Fruit fly (Drosophila melanogaster) whole organism, prepupa: Measurements from ENCODE around the gene Mpi.

Source experiments
- Blimp-1 ChIP-seq: fragments of 200-800 bp; sonication (Bioruptor generic); optimal IDR thresholded peaks from 3 replicates; lab custom pipeline; 2017; ENCODE audit warnings: missing biosample characterization, missing genetic modification characterization, mild to moderate bottlenecking, moderate library complexity, missing genetic modification reagents
- CG10631 ChIP-seq: fragments of 200-800 bp; sonication (Bioruptor generic); optimal IDR thresholded peaks from 2 replicates; lab custom pipeline; 2016; ENCODE audit warnings: missing biosample characterization, missing genetic modification characterization
- CG10669 ChIP-seq: fragments of 200-800 bp; sonication (Bioruptor generic); optimal IDR thresholded peaks from 3 replicates; lab custom pipeline; 2018; ENCODE audit warnings: missing biosample characterization, mild to moderate bottlenecking, missing genetic modification characterization, moderate library complexity
- CG11902 ChIP-seq: fragments of 200-800 bp; sonication (Bioruptor generic); optimal IDR thresholded peaks from 3 replicates; lab custom pipeline; 2016; ENCODE audit warnings: missing biosample characterization, missing genetic modification characterization
- CG15336 ChIP-seq: fragments of 200-800 bp; sonication (Bioruptor generic); IDR thresholded peaks from 2 replicates; pipeline ENCODE4 v1.3.6; 2022; ENCODE audit warnings: missing biosample characterization, missing genetic modification characterization
- CG1621 ChIP-seq: fragments of 200-800 bp; sonication (Bioruptor generic); optimal IDR thresholded peaks from 3 replicates; lab custom pipeline; 2018; ENCODE audit warnings: missing biosample characterization, mild to moderate bottlenecking, missing genetic modification characterization
- CG16779 ChIP-seq: fragments of 200-800 bp; sonication (Bioruptor generic); optimal IDR thresholded peaks from 3 replicates; lab custom pipeline; 2017; ENCODE audit warnings: missing biosample characterization, mild to moderate bottlenecking, missing genetic modification characterization
- CG3032 ChIP-seq: fragments of 200-800 bp; optimal IDR thresholded peaks from 2 replicates; lab custom pipeline; 2019; ENCODE audit warnings: missing biosample characterization, mild to moderate bottlenecking, missing genetic modification characterization, moderate library complexity
- CG31627 ChIP-seq: fragments of 200-800 bp; sonication (Bioruptor generic); optimal IDR thresholded peaks from 3 replicates; lab custom pipeline; 2016; ENCODE audit warnings: missing biosample characterization, missing genetic modification characterization
- CG32006 ChIP-seq: fragments of 200-800 bp; sonication (Bioruptor generic); optimal IDR thresholded peaks from 3 replicates; lab custom pipeline; 2017; ENCODE audit warnings: missing biosample characterization, mild to moderate bottlenecking, missing genetic modification characterization
- CG34406 ChIP-seq: fragments of 200-800 bp; sonication (Bioruptor generic); optimal IDR thresholded peaks from 3 replicates; lab custom pipeline; 2016; ENCODE audit warnings: missing biosample characterization, missing genetic modification characterization
- CG3919 ChIP-seq: fragments of 200-800 bp; sonication (Bioruptor generic); optimal IDR thresholded peaks from 3 replicates; lab custom pipeline; 2016; ENCODE audit warnings: missing biosample characterization, missing genetic modification characterization
- CG6276 ChIP-seq: fragments of 200-800 bp; sonication (Bioruptor generic); optimal IDR thresholded peaks from 2 replicates; lab custom pipeline; 2017; ENCODE audit warnings: missing biosample characterization, mild to moderate bottlenecking, missing genetic modification characterization
- CG6854 ChIP-seq: fragments of 200-800 bp; sonication (Bioruptor generic); optimal IDR thresholded peaks from 2 replicates; lab custom pipeline; 2017; ENCODE audit warnings: missing biosample characterization, mild to moderate bottlenecking, missing genetic modification characterization
- CG7368 ChIP-seq: fragments of 200-800 bp; sonication (Bioruptor generic); optimal IDR thresholded peaks from 3 replicates; lab custom pipeline; 2016; ENCODE audit warnings: missing biosample characterization, missing genetic modification characterization
- CG8119 ChIP-seq: fragments of 200-800 bp; sonication (Bioruptor generic); IDR thresholded peaks from 3 replicates; pipeline ENCODE4 v1.3.6; 2022; ENCODE audit warnings: missing biosample characterization, missing genetic modification characterization
- CG8319 ChIP-seq: fragments of 200-800 bp; sonication (Bioruptor generic); optimal IDR thresholded peaks from 3 replicates; lab custom pipeline; 2016; ENCODE audit warnings: missing biosample characterization, missing genetic modification characterization
- Eip75B ChIP-seq: fragments of 200-800 bp; sonication (Bioruptor generic); optimal IDR thresholded peaks from 3 replicates; lab custom pipeline; 2016; ENCODE audit warnings: missing biosample characterization, missing genetic modification characterization
- Eip78C ChIP-seq: fragments of 200-800 bp; sonication (Bioruptor generic); peaks from one replicate; lab custom pipeline; 2016; ENCODE audit warnings: missing biosample characterization, missing genetic modification characterization
- Ets21C ChIP-seq: fragments of 200-800 bp; sonication (Bioruptor generic); optimal IDR thresholded peaks from 3 replicates; lab custom pipeline; 2016; ENCODE audit warnings: missing biosample characterization, missing genetic modification characterization
- Ets96B ChIP-seq: fragments of 200-800 bp; optimal IDR thresholded peaks from 2 replicates; lab custom pipeline; 2019; ENCODE audit warnings: missing biosample characterization, mild to moderate bottlenecking, missing genetic modification characterization, moderate library complexity
- Hr38 ChIP-seq: sonication (Bioruptor generic); optimal IDR thresholded peaks from 2 replicates; lab custom pipeline; 2016; ENCODE audit warnings: missing biosample characterization, missing genetic modification characterization
- Hr4 ChIP-seq: fragments of 200-800 bp; sonication (Bioruptor generic); optimal IDR thresholded peaks from 3 replicates; lab custom pipeline; 2016; ENCODE audit warnings: missing biosample characterization, missing genetic modification characterization
- Lpt ChIP-seq: fragments of 200-800 bp; sonication (Bioruptor generic); optimal IDR thresholded peaks from 3 replicates; lab custom pipeline; 2016; ENCODE audit warnings: missing biosample characterization, missing genetic modification characterization
- Met ChIP-seq: fragments of 200-800 bp; sonication (Bioruptor generic); optimal IDR thresholded peaks from 3 replicates; lab custom pipeline; 2016; ENCODE audit warnings: missing biosample characterization, missing genetic modification characterization
- OdsH ChIP-seq: fragments of 200-800 bp; sonication (Bioruptor generic); optimal IDR thresholded peaks from 3 replicates; lab custom pipeline; 2016; ENCODE audit warnings: missing biosample characterization, missing genetic modification characterization
- Sox102F ChIP-seq: fragments of 200-800 bp; sonication (Bioruptor generic); optimal IDR thresholded peaks from 2 replicates; lab custom pipeline; 2016; ENCODE audit warnings: missing biosample characterization, mild to moderate bottlenecking, missing genetic modification characterization
- Sox14 ChIP-seq: fragments of 200-800 bp; sonication (Bioruptor generic); optimal IDR thresholded peaks from 3 replicates; lab custom pipeline; 2016; ENCODE audit warnings: missing biosample characterization, missing genetic modification characterization
- Sox15 ChIP-seq: fragments of 200-800 bp; sonication (Bioruptor generic); optimal IDR thresholded peaks from 3 replicates; lab custom pipeline; 2016; ENCODE audit warnings: missing biosample characterization, missing genetic modification characterization
- acj6 ChIP-seq: fragments of 200-800 bp; sonication (Bioruptor generic); optimal IDR thresholded peaks from 3 replicates; lab custom pipeline; 2016; ENCODE audit warnings: missing biosample characterization, missing genetic modification characterization
- cyc ChIP-seq: fragments of 200-800 bp; sonication (Bioruptor generic); optimal IDR thresholded peaks from 3 replicates; lab custom pipeline; 2016; ENCODE audit warnings: missing biosample characterization, missing genetic modification characterization
- dac ChIP-seq: fragments of 200-800 bp; sonication (Bioruptor generic); optimal IDR thresholded peaks from 2 replicates; lab custom pipeline; 2017; ENCODE audit warnings: missing biosample characterization, mild to moderate bottlenecking, missing genetic modification characterization
- dsx ChIP-seq: fragments of 200-800 bp; optimal IDR thresholded peaks from 3 replicates; lab custom pipeline; 2019; ENCODE audit warnings: missing biosample characterization, mild to moderate bottlenecking, missing genetic modification characterization, moderate library complexity; ENCODE audit not compliant: poor library complexity, severe bottlenecking
- eg ChIP-seq: fragments of 200-800 bp; sonication (Bioruptor generic); IDR thresholded peaks from 3 replicates; pipeline ENCODE4 v1.3.6; 2022; ENCODE audit warnings: missing biosample characterization, missing genetic modification characterization
- esn ChIP-seq: fragments of 200-800 bp; sonication (Bioruptor generic); optimal IDR thresholded peaks from 2 replicates; lab custom pipeline; 2016; ENCODE audit warnings: missing biosample characterization, mild to moderate bottlenecking, missing genetic modification characterization, moderate library complexity
- fd59A ChIP-seq: fragments of 200-800 bp; sonication (Bioruptor generic); optimal IDR thresholded peaks from 2 replicates; lab custom pipeline; 2017; ENCODE audit warnings: missing biosample characterization, mild to moderate bottlenecking, missing genetic modification characterization, missing genetic modification reagents
- fd85E ChIP-seq: fragments of 200-800 bp; sonication (Bioruptor generic); optimal IDR thresholded peaks from 3 replicates; lab custom pipeline; 2016; ENCODE audit warnings: missing biosample characterization, missing genetic modification characterization
- fkh ChIP-seq: fragments of 200-800 bp; sonication (Bioruptor generic); optimal IDR thresholded peaks from 3 replicates; lab custom pipeline; 2017; ENCODE audit warnings: missing biosample characterization, mild to moderate bottlenecking, missing genetic modification characterization, moderate library complexity
- lz ChIP-seq: fragments of 200-800 bp; sonication (Bioruptor generic); optimal IDR thresholded peaks from 3 replicates; lab custom pipeline; 2016; ENCODE audit warnings: missing biosample characterization, missing genetic modification characterization
- pdm3 ChIP-seq: fragments of 200-800 bp; sonication (Bioruptor generic); optimal IDR thresholded peaks from 3 replicates; lab custom pipeline; 2016; ENCODE audit warnings: missing biosample characterization, missing genetic modification characterization
- salr ChIP-seq, 2 experiments: fragments of 200-800 bp; sonication (Bioruptor generic); optimal IDR thresholded peaks; 3 replicates each; lab custom pipeline; 2016 to 2018; ENCODE audit warnings: missing biosample characterization in 2 of 2, missing genetic modification characterization in 2 of 2, mild to moderate bottlenecking in 1 of 2
- spab ChIP-seq: fragments of 200-800 bp; sonication (Bioruptor generic); optimal IDR thresholded peaks from 2 replicates; lab custom pipeline; 2017; ENCODE audit warnings: missing biosample characterization, mild to moderate bottlenecking, missing genetic modification characterization, missing genetic modification reagents
- ss ChIP-seq, 2 experiments: fragments of 200-800 bp; sonication (Bioruptor generic); optimal IDR thresholded peaks; 2 replicates in 1 of 2; 3 replicates in 1 of 2; lab custom pipeline; 2017 to 2018; ENCODE audit warnings: mild to moderate bottlenecking in 2 of 2, missing biosample characterization in 2 of 2, missing genetic modification characterization in 2 of 2, moderate library complexity in 1 of 2
- svp ChIP-seq: fragments of 200-800 bp; sonication (Bioruptor generic); peaks from one replicate; lab custom pipeline; 2016; ENCODE audit warnings: missing biosample characterization, missing genetic modification characterization
- topi ChIP-seq: fragments of 200-800 bp; sonication (Bioruptor generic); optimal IDR thresholded peaks from 3 replicates; lab custom pipeline; 2016; ENCODE audit warnings: missing biosample characterization, missing genetic modification characterization
- vri ChIP-seq: fragments of 200-800 bp; sonication (Bioruptor generic); optimal IDR thresholded peaks from 3 replicates; lab custom pipeline; 2016; ENCODE audit warnings: missing biosample characterization, mild to moderate bottlenecking, missing genetic modification characterization

The Mpi gene

DNA sequence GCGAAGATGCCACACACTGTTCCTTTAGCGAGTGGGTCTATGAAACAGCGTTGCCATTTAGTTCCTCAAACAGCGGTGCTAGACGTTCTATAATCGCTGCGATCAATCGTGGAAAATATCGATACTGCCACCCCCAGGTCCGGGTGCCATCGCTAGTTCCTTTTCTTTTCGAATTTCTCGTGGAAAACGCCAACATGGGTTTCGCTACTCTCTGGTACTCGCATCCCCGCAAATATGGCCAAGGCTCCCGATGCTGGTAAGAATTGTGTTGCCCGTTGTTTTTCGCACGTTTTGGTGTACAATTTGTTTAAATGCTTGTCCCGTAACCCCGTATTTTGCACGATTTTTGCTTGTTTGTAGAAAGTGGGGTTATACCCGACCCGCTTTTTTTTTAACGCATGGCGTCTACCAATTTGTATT lies 18.5 kb downstream of the Mpi start, which contains the start of gene RpS29 (continued):
- peak; percentile 79 for TF ChIP-seq Eip78C
- TF ChIP-seq Blimp-1 (GFP tag; lab: Kevin White, UChicago): peak; percentile 39
- no peak for TF ChIP-seq Ets21C (GFP tag; lab: Kevin White, UChicago)
- no peak for TF ChIP-seq CG6276 (GFP tag; lab: Kevin White, UChicago)
- peak; percentile 67 for TF ChIP-seq svp (GFP tag; lab: Kevin White, UChicago)
- peak; percentile 55 for TF ChIP-seq pdm3 (GFP tag; lab: Kevin White, UChicago)
- peak; percentile 32 for TF ChIP-seq vri
- peak; percentile 73 for TF ChIP-seq CG3919 (GFP tag; lab: Kevin White, UChicago)
- TF ChIP-seq CG8119: no peak
- peak; percentile 33 for TF ChIP-seq Sox15 (GFP tag; lab: Kevin White, UChicago)
- TF ChIP-seq Lpt (GFP tag; lab: Kevin White, UChicago): no peak
- peak; percentile 51 for TF ChIP-seq OdsH
- TF ChIP-seq dac: no peak
- peak; percentile 5 for TF ChIP-seq dsx (GFP tag; lab: Kevin White, UChicago)
- peak; percentile 77 for TF ChIP-seq esn (GFP tag; lab: Kevin White, UChicago)
- peak; percentile 4 for TF ChIP-seq Hr38
- TF ChIP-seq CG34406 (GFP tag; lab: Kevin White, UChicago): peak; percentile 8
- TF ChIP-seq CG10669 (GFP tag; lab: Kevin White, UChicago): peak; percentile 10
- TF ChIP-seq topi (GFP tag; lab: Kevin White, UChicago): peak; percentile 76
- TF ChIP-seq fd85E: no peak
- peak; percentile 70 for TF ChIP-seq lz (GFP tag; lab: Kevin White, UChicago)
- peak; percentile 55 for TF ChIP-seq acj6
- TF ChIP-seq fkh (GFP tag; lab: Kevin White, UChicago): no peak
- peak; percentile 73 for TF ChIP-seq cyc

DNA sequence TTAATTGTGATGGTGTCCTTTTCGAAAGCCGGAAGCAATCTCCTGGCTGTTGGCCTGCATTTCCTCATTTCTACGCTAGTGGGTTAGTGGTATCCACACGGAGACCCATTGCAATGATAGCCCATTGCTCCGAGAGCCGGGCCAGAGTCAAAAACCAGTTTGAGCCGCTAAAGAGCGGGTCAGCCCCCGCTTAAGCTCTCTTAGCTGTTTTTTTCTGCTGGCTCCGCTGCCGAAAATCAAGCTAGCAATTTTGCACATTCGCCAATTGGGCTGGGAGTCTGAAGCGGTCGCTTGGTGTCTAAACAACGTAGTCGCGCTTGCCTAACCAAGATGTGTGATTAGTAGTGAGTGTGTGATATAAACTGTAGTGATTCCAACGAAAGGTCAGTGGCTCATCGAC lies 20.3 kb downstream of the Mpi start, which contains the start of gene CG12947:
Gene CG12947 (plus strand): TSS at position 301 of the 400 bp plus-strand sequence.
- no peak for TF ChIP-seq fkh (GFP tag; lab: Kevin White, UChicago)
- TF ChIP-seq eg (GFP tag; lab: Robert Waterston, UW): 0 out of 3 replicates have a peak, but pooled peaks have one; percentile 22
- TF ChIP-seq Hr4: no peak
- TF ChIP-seq Sox14 (GFP tag; lab: Kevin White, UChicago): no peak
- peak; percentile 1 for TF ChIP-seq CG1621
- no peak for TF ChIP-seq dac
- TF ChIP-seq CG31627 (GFP tag; lab: Kevin White, UChicago): no peak
- TF ChIP-seq Eip78C: peak; percentile 65
- no peak for TF ChIP-seq fd59A (GFP tag; lab: Kevin White, UChicago)
- peak; percentile 27; the same call in 1 of the 2 replicates for TF ChIP-seq CG15336 (GFP tag; lab: Robert Waterston, UW)
- no peak for TF ChIP-seq CG7368 (GFP tag; lab: Kevin White, UChicago)
- TF ChIP-seq CG6276 (GFP tag; lab: Kevin White, UChicago): peak; percentile 12
- TF ChIP-seq Hr38: no peak
- TF ChIP-seq CG11902: no peak
- TF ChIP-seq CG3032 (tag; lab: Kevin White, UChicago): no peak

DNA sequence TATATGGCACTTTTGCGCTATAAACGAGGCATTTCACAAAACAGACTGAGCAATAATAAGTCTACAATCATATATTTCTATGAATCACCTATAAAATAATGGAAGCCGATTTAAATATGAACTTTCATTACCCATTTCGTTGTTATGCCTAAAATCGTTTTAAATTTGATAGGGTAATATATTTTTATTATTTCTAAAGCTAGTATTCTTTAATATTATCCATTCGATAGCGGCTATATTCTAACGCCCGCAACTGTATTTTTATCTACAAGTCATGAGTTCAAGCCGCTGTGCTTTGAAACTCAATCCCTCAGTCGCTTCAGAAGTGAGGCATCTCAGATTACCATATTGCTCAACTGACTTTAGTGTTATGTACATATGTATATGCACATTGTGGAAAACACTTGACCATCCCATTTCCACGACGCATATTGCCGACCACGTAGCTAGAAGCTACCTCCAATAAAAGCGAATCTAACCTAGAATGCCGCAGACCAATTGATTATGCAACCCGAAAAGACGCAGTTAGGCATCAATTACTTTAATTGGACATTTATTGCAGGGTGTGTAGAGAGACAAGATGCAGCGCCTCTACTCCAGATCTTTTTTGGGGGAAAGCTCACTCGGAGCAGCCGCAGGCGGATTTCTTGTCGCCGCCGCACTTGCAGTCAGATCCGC lies 24.0 kb downstream of the Mpi start:
- TF ChIP-seq CG6276 (GFP tag; lab: Kevin White, UChicago): no peak
- no peak for TF ChIP-seq fkh (GFP tag; lab: Kevin White, UChicago)
- TF ChIP-seq Blimp-1 (GFP tag; lab: Kevin White, UChicago): no peak
- no peak for TF ChIP-seq Met (GFP tag; lab: Kevin White, UChicago)
- no peak for TF ChIP-seq spab (GFP tag; lab: Kevin White, UChicago)
- no peak for TF ChIP-seq salr (GFP tag; optimal IDR thresholded peaks at IDR 0.05; lab: Kevin White, UChicago)
- TF ChIP-seq CG6854 (GFP tag; lab: Kevin White, UChicago): no peak
- peak; percentile 5 for TF ChIP-seq acj6
- no peak; the same call in 2 of the 3 replicates for TF ChIP-seq CG8119
- peak; percentile 36; the same call in 1 of the 3 replicates for TF ChIP-seq eg (GFP tag; lab: Robert Waterston, UW)
- TF ChIP-seq fd59A (GFP tag; lab: Kevin White, UChicago): no peak
- no peak for TF ChIP-seq CG10669 (GFP tag; lab: Kevin White, UChicago)
- no peak for TF ChIP-seq dac
- no peak for TF ChIP-seq cyc
- TF ChIP-seq CG16779: no peak
- TF ChIP-seq Ets96B: peak; percentile 9
- TF ChIP-seq Sox102F: no peak
- TF ChIP-seq dsx (GFP tag; lab: Kevin White, UChicago): no peak
- TF ChIP-seq CG15336 (GFP tag; lab: Robert Waterston, UW): peak; percentile 42
- TF ChIP-seq Eip75B (GFP tag; lab: Kevin White, UChicago): no peak
- TF ChIP-seq CG10631 (GFP tag; lab: Kevin White, UChicago): peak; percentile 32
- TF ChIP-seq CG8319 (GFP tag; lab: Kevin White, UChicago): no peak
- TF ChIP-seq ss (GFP tag; optimal IDR thresholded peaks at IDR 0.05; lab: Kevin White, UChicago): no peak
- TF ChIP-seq CG32006 (GFP tag; lab: Kevin White, UChicago): peak; percentile 41
- no peak for TF ChIP-seq CG1621
